Worm (Caenorhabditis elegans) whole organism, L4 larva: Measurements from ENCODE around the gene ZK697.14.

Experiments
- T26A8.4 ChIP-seq: fragments of 200-800 bp; sonication (Bioruptor generic); IDR thresholded peaks from 2 replicates; pipeline ENCODE4 v1.3.6; 2022; ENCODE audit warnings: missing genetic modification characterization, missing compliant biosample characterization
- ZK337.2 ChIP-seq: fragments of 200-800 bp; sonication (Bioruptor generic); IDR thresholded peaks from 2 replicates; pipeline ENCODE4 v1.3.6; 2022; ENCODE audit warnings: missing genetic modification reagents, missing genetic modification characterization, missing compliant biosample characterization
- arid-1 ChIP-seq: fragments of 200-800 bp; sonication (Bioruptor generic); conservative IDR thresholded peaks from 2 replicates; pipeline ENCODE4 v1.3.6; 2022; ENCODE audit warnings: missing genetic modification reagents, missing genetic modification characterization, missing compliant biosample characterization
- attf-4 ChIP-seq: sonication (generic microtip); optimal IDR thresholded peaks from 3 replicates; lab custom pipeline; 2017; ENCODE audit warnings: missing biosample characterization, missing genetic modification characterization
- ceh-32 ChIP-seq: sonication (generic microtip); optimal IDR thresholded peaks from 2 replicates; lab custom pipeline; 2016; ENCODE audit warnings: mild to moderate bottlenecking, missing genetic modification characterization, missing compliant biosample characterization; ENCODE audit not compliant: poor library complexity
- ceh-82 ChIP-seq: sonication (generic microtip); optimal IDR thresholded peaks from 2 replicates; lab custom pipeline; 2017; ENCODE audit warnings: missing biosample characterization, missing genetic modification characterization
- ces-1 ChIP-seq: fragments of 150-350 bp; sonication (generic microtip); optimal IDR thresholded peaks from 4 replicates; lab custom pipeline; 2014; ENCODE audit warnings: missing biosample characterization, missing genetic modification reagents, missing genetic modification characterization
- ctbp-1 ChIP-seq: fragments of 200-800 bp; sonication (Bioruptor generic); IDR thresholded peaks from 2 replicates; pipeline ENCODE4 v1.3.6; 2022; ENCODE audit warnings: missing genetic modification reagents, missing genetic modification characterization, missing compliant biosample characterization
- daf-16 ChIP-seq, 3 experiments: sonication (generic microtip); optimal IDR thresholded peaks; 2 replicates each; lab custom pipeline; 2016 to 2017; ENCODE audit warnings: missing genetic modification characterization in 3 of 3, missing genetic modification reagents in 3 of 3, mild to moderate bottlenecking in 2 of 3, missing compliant biosample characterization in 2 of 3, missing biosample characterization in 1 of 3, moderate library complexity in 1 of 3
- dmd-6 ChIP-seq: fragments of 200-800 bp; sonication (Bioruptor generic); IDR thresholded peaks from 2 replicates; pipeline ENCODE4 v1.3.6; 2022; ENCODE audit warnings: missing genetic modification reagents, missing genetic modification characterization, missing compliant biosample characterization
- fos-1 ChIP-seq: fragments of 150-350 bp; optimal IDR thresholded peaks from 2 replicates; lab custom pipeline; 2014; ENCODE audit warnings: missing biosample characterization, missing genetic modification characterization
- hif-1 ChIP-seq, 2 experiments: sonication (generic microtip); optimal IDR thresholded peaks; 2 replicates each; lab custom pipeline; 2016 to 2017; ENCODE audit warnings: missing compliant biosample characterization in 2 of 2, missing genetic modification characterization in 2 of 2, missing genetic modification reagents in 2 of 2, missing genotype in 2 of 2, mild to moderate bottlenecking in 1 of 2
- lin-15B ChIP-seq: fragments of 150-350 bp; sonication (generic microtip); optimal IDR thresholded peaks from 3 replicates; lab custom pipeline; 2014; ENCODE audit warnings: missing biosample characterization, missing genetic modification characterization
- lin-39 ChIP-seq: fragments of 150-350 bp; optimal IDR thresholded peaks from 2 replicates; lab custom pipeline; 2014; ENCODE audit warnings: missing biosample characterization, missing genetic modification reagents, missing genetic modification characterization
- lir-3 ChIP-seq: sonication (generic microtip); optimal IDR thresholded peaks from 2 replicates; lab custom pipeline; 2016; ENCODE audit warnings: mild to moderate bottlenecking, missing genetic modification characterization, missing compliant biosample characterization
- madf-5 ChIP-seq, 2 experiments: fragments of 200-800 bp; sonication (Bioruptor generic); IDR thresholded peaks; 2 replicates each; pipeline ENCODE4 v1.3.6; 2022; ENCODE audit warnings: missing compliant biosample characterization in 2 of 2, missing genetic modification characterization in 2 of 2
- mdl-1 ChIP-seq, 2 experiments: fragments of 150-350 bp in 1 of 2; sonication (generic microtip) in 1 of 2; optimal IDR thresholded peaks; 2 replicates each; lab custom pipeline; 2014 to 2017; ENCODE audit warnings: missing biosample characterization in 2 of 2, missing genetic modification characterization in 2 of 2
- mxl-3 ChIP-seq: fragments of 200-800 bp; sonication (Bioruptor generic); optimal IDR thresholded peaks from 2 replicates; lab custom pipeline; 2018; ENCODE audit warnings: mild to moderate bottlenecking, missing genetic modification characterization, missing compliant biosample characterization
- nhr-10 ChIP-seq: fragments of 150-350 bp; optimal IDR thresholded peaks from 2 replicates; lab custom pipeline; 2014; ENCODE audit warnings: missing biosample characterization, missing genetic modification characterization
- nhr-102 ChIP-seq: sonication (generic microtip); optimal IDR thresholded peaks from 2 replicates; lab custom pipeline; 2016; ENCODE audit warnings: mild to moderate bottlenecking, missing genetic modification characterization, moderate library complexity, missing compliant biosample characterization
- nhr-28 ChIP-seq: fragments of 150-350 bp; optimal IDR thresholded peaks from 2 replicates; lab custom pipeline; 2014; ENCODE audit warnings: missing biosample characterization, missing genetic modification characterization
- nhr-41 ChIP-seq: fragments of 200-800 bp; sonication (Bioruptor generic); IDR thresholded peaks from 2 replicates; pipeline ENCODE4 v1.3.6; 2022; ENCODE audit warnings: missing genetic modification reagents, missing genetic modification characterization, missing compliant biosample characterization
- nhr-48 ChIP-seq: sonication (generic microtip); optimal IDR thresholded peaks from 2 replicates; lab custom pipeline; 2016; ENCODE audit warnings: mild to moderate bottlenecking, missing genetic modification characterization, missing compliant biosample characterization
- nhr-76 ChIP-seq: fragments of 150-350 bp; optimal IDR thresholded peaks from 2 replicates; lab custom pipeline; 2014; ENCODE audit warnings: missing biosample characterization, missing genetic modification characterization
- skn-1 ChIP-seq: fragments of 150-350 bp; optimal IDR thresholded peaks from 2 replicates; lab custom pipeline; 2014; ENCODE audit warnings: missing biosample characterization, missing genetic modification characterization
- spr-1 ChIP-seq: sonication (generic microtip); optimal IDR thresholded peaks from 2 replicates; lab custom pipeline; 2016; ENCODE audit warnings: mild to moderate bottlenecking, missing genetic modification characterization, missing compliant biosample characterization
- unc-39 ChIP-seq: sonication (generic microtip); optimal IDR thresholded peaks from 2 replicates; lab custom pipeline; 2017; ENCODE audit warnings: missing biosample characterization, missing genetic modification characterization
- unc-62 ChIP-seq, 3 experiments: fragments of 150-350 bp in 1 of 3; sonication (generic microtip); optimal IDR thresholded peaks in 2 of 3; peaks in 1 of 3; 1 replicate in 1 of 3; 2 replicates in 2 of 3; lab custom pipeline; 2014 to 2017; ENCODE audit warnings: missing biosample characterization in 3 of 3, missing genetic modification characterization in 3 of 3, missing genetic modification reagents in 3 of 3, missing genotype in 1 of 3
- vab-7 ChIP-seq: fragments of 200-800 bp; sonication (Bioruptor generic); IDR thresholded peaks from 2 replicates; pipeline ENCODE4 v1.3.6; 2022; ENCODE audit warnings: missing genetic modification reagents, missing genetic modification characterization, missing compliant biosample characterization
- zfp-2 ChIP-seq: sonication (generic microtip); optimal IDR thresholded peaks from 2 replicates; lab custom pipeline; 2016; ENCODE audit warnings: mild to moderate bottlenecking, missing genetic modification characterization, missing compliant biosample characterization
- zfp-3 ChIP-seq: fragments of 200-800 bp; sonication (Bioruptor generic); conservative IDR thresholded peaks from 2 replicates; pipeline ENCODE4 v1.3.6; 2022; ENCODE audit warnings: missing genetic modification reagents, missing genetic modification characterization, missing compliant biosample characterization

Gene ZK697.14

DNA sequence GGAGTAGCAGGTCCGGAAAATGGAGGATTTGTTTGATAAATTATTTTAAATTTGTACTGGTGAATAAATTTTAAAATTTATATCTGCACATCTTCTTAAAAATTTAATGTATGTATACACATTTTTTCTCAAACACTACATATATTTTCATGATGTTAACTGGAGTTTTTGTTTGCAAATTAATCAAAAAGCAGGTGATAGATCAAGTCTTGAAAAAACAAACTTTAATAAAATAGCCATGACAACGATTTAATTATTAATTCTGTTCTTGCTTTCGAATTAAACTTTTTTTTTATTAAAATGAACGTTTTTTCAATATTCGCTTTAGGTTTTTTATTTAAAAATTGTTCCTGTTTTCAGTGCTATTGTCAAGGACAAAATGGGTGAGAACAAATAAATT lies 38.7 kb upstream of the ZK697.14 start, which contains the start of gene F36H9.1:
F36H9.1 (plus strand) TSS at position 301 of the 400 bp plus-strand sequence.
- TF ChIP-seq nhr-76 (tag; lab: Kevin White, UChicago), result no peak
- no peak for TF ChIP-seq lin-39 (tag; lab: Kevin White, UChicago)
- TF ChIP-seq arid-1 (GFP tag; lab: Robert Waterston, UW), result no peak
- TF ChIP-seq lin-15B (tag; lab: Kevin White, UChicago), result no peak
- no peak for TF ChIP-seq mdl-1 (tag; optimal IDR thresholded peaks at IDR 0.05; lab: Kevin White, UChicago)
- no peak for TF ChIP-seq dmd-6 (GFP tag; lab: Robert Waterston, UW)
- TF ChIP-seq daf-16 (GFP tag; optimal IDR thresholded peaks at IDR 0.05; lab: Kevin White, UChicago), result no peak
- no peak for TF ChIP-seq daf-16 (tag; optimal IDR thresholded peaks at IDR 0.05; lab: Kevin White, UChicago)
- no peak for TF ChIP-seq zfp-3 (GFP tag; lab: Robert Waterston, UW)
- TF ChIP-seq nhr-41, result no peak
- no peak for TF ChIP-seq nhr-102
- no peak for TF ChIP-seq spr-1 (tag; lab: Kevin White, UChicago)
- no peak for TF ChIP-seq lir-3 (tag; lab: Kevin White, UChicago)
- TF ChIP-seq nhr-10 (tag; lab: Kevin White, UChicago), result no peak
- TF ChIP-seq zfp-2 (tag; lab: Kevin White, UChicago), result no peak
- TF ChIP-seq T26A8.4 (GFP tag; lab: Robert Waterston, UW), result no peak

- no peak for TF ChIP-seq attf-4
- peak in 1 of 2 experiments; percentile 54 for TF ChIP-seq mdl-1 (tag; optimal IDR thresholded peaks at IDR 0.05; lab: Kevin White, UChicago)
- peak; percentile 54 for TF ChIP-seq nhr-28 (tag; lab: Kevin White, UChicago)
- no peak for TF ChIP-seq skn-1 (tag; lab: Kevin White, UChicago)
- peak; percentile 67 for TF ChIP-seq mxl-3 (GFP tag; lab: Kevin White, UChicago)
- peak; percentile 61 for TF ChIP-seq nhr-48 (tag; lab: Kevin White, UChicago)
- TF ChIP-seq unc-62 (GFP tag; optimal IDR thresholded peaks at IDR 0.05 in 1 of 2; lab: Kevin White, UChicago), result peak in 1 of 2 experiments; percentile 73
- TF ChIP-seq unc-62 (tag; optimal IDR thresholded peaks at IDR 0.05; lab: Kevin White, UChicago), result no peak
- no peak for TF ChIP-seq unc-39 (tag; lab: Kevin White, UChicago)
These were observed 34.0 kb upstream of the ZK697.14 start for ce11 chrV:1789495-1789894.

- no peak for TF ChIP-seq vab-7
- TF ChIP-seq ZK337.2 (GFP tag; lab: Robert Waterston, UW), result no peak
- TF ChIP-seq madf-5 (GFP tag; IDR thresholded peaks at IDR 0.05; lab: Robert Waterston, UW), result no peak
- no peak for TF ChIP-seq hif-1 (tag; optimal IDR thresholded peaks at IDR 0.05; lab: Kevin White, UChicago)
- TF ChIP-seq unc-62 (GFP tag; optimal IDR thresholded peaks at IDR 0.05 in 1 of 2; lab: Kevin White, UChicago), result no peak
- no peak for TF ChIP-seq unc-62 (tag; optimal IDR thresholded peaks at IDR 0.05; lab: Kevin White, UChicago)
- TF ChIP-seq ctbp-1 (GFP tag; lab: Robert Waterston, UW), result no peak
- no peak for TF ChIP-seq fos-1 (tag; lab: Kevin White, UChicago)
- TF ChIP-seq ceh-82 (tag; lab: Kevin White, UChicago), result no peak
These were observed 32.7 kb upstream of the ZK697.14 start, which contains the start of gene F36H9.2 for ce11 chrV:1788157-1788556. TSS of gene F36H9.2 (plus strand) at chrV:1788457.

DNA sequence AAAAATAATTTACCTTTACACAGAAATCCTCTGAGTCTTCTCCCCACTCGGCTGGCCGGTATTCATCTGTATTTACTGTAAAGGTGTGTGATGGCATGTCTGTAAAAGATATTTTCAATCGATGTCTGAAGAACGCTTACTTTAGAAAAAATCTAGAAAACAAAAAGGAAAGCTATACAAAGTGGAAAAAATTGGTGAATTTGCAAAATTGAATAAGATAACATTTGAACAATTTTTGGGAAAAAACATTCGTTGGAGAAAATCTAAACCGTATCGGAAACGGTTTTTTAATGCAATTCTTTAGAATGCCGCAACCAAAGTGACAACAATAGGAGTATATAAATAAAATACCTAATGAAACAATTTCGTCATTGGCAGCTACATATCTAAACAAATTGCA lies 26.4 kb upstream of the ZK697.14 start, which contains the start of gene F36H9.5:
F36H9.5 (minus strand) TSS at position 101 of the 400 bp plus-strand sequence.
- TF ChIP-seq ceh-32 (tag; lab: Kevin White, UChicago), result no peak
- TF ChIP-seq, all 104 proteins: peak for 0

DNA sequence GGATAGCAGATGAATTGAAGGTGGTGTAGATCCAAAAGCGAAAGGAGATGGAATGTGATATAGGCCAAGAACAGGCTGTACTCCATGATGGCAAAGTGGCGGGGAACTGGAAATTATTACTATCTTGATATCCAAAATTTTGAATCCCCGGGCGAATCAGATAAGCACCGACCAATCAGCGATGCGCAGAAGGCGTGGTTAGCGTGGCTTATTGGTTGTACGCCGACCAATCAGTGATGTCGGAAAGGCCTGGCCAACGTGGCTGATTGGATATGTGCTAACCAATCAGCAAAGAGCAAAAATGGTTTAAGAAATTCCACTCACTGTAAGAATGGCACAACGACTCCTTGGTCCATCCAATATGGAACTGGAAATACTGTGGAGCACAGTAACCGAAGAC lies 24.5 kb upstream of the ZK697.14 start:
- TF ChIP-seq ces-1 (GFP tag; lab: Kevin White, UChicago) (no peak), unc-62 (GFP tag; optimal IDR thresholded peaks at IDR 0.05 in 1 of 2; lab: Kevin White, UChicago) (peak in 1 of 2 experiments; percentile 71), unc-62 (tag; optimal IDR thresholded peaks at IDR 0.05; lab: Kevin White, UChicago) (no peak), zfp-2 (tag; lab: Kevin White, UChicago) (no peak)
